Worm (Caenorhabditis elegans) whole organism, L1 larva: ENCODE measurements around the gene Y75B8A.8.

ENCODE experiments used
- C34B4.2 ChIP-seq: sonication (generic microtip); optimal IDR thresholded peaks from 2 replicates; lab custom pipeline; 2017; ENCODE audit warnings: mild to moderate bottlenecking, missing genetic modification characterization, missing compliant biosample characterization
- F16B12.6 ChIP-seq: fragments of 150-350 bp; optimal IDR thresholded peaks from 2 replicates; lab custom pipeline; 2014; ENCODE audit warnings: missing biosample characterization, missing genetic modification characterization
- Y116A8C.19 ChIP-seq: sonication (generic microtip); optimal IDR thresholded peaks from 2 replicates; lab custom pipeline; 2016; ENCODE audit warnings: missing compliant biosample characterization, missing genetic modification characterization, borderline replicate concordance
- aly-2 ChIP-seq: fragments of 150-350 bp; optimal IDR thresholded peaks from 2 replicates; lab custom pipeline; 2014; ENCODE audit warnings: missing biosample characterization, missing genetic modification characterization
- blmp-1 ChIP-seq: fragments of 150-350 bp; optimal IDR thresholded peaks from 2 replicates; lab custom pipeline; 2014; ENCODE audit warnings: missing biosample characterization, missing genetic modification characterization
- ceh-8 ChIP-seq: fragments of 200-800 bp; sonication (Bioruptor generic); optimal IDR thresholded peaks from 2 replicates; lab custom pipeline; 2018; ENCODE audit warnings: mild to moderate bottlenecking, missing genetic modification characterization, moderate library complexity, missing compliant biosample characterization
- ceh-90 ChIP-seq: sonication (generic microtip); optimal IDR thresholded peaks from 2 replicates; lab custom pipeline; 2016; ENCODE audit warnings: missing genetic modification characterization, missing compliant biosample characterization
- ces-1 ChIP-seq: fragments of 150-350 bp; optimal IDR thresholded peaks from 2 replicates; lab custom pipeline; 2014; ENCODE audit warnings: missing biosample characterization, missing genetic modification reagents, missing genetic modification characterization
- dpl-1 ChIP-seq, 3 experiments: fragments of 150-350 bp in 2 of 3; sonication (generic microtip) in 1 of 3; optimal IDR thresholded peaks; 2 replicates each; lab custom pipeline; 2014 to 2017; ENCODE audit warnings: missing biosample characterization in 3 of 3, missing genetic modification characterization in 3 of 3, missing genetic modification reagents in 3 of 3
- efl-1 ChIP-seq, 4 experiments: fragments of 150-350 bp; optimal IDR thresholded peaks in 3 of 4; peaks in 1 of 4; 1 replicate in 1 of 4; 2 replicates in 3 of 4; lab custom pipeline; 2014; ENCODE audit warnings: missing biosample characterization in 2 of 4, missing genetic modification characterization in 2 of 4, missing genetic modification reagents in 2 of 4
- egl-13 ChIP-seq: sonication (generic microtip); optimal IDR thresholded peaks from 2 replicates; lab custom pipeline; 2016; ENCODE audit warnings: missing genotype, missing genetic modification reagents, missing genetic modification characterization, missing compliant biosample characterization
- elt-2 ChIP-seq: sonication (generic microtip); optimal IDR thresholded peaks from 2 replicates; lab custom pipeline; 2016; ENCODE audit warnings: missing genetic modification characterization, mild to moderate bottlenecking, inconsistent platforms, missing compliant biosample characterization, missing genetic modification reagents
- elt-3 ChIP-seq, 6 experiments: fragments of 150-350 bp in 1 of 6; sonication (generic microtip); optimal IDR thresholded peaks; 2 replicates each; lab custom pipeline; 2017 to 2018; ENCODE audit warnings: missing biosample characterization in 6 of 6, missing genetic modification characterization in 6 of 6, inconsistent platforms in 1 of 6
- ets-5 ChIP-seq: fragments of 200-800 bp; sonication (Bioruptor generic); IDR thresholded peaks from 2 replicates; pipeline ENCODE4 v1.3.6; 2022; ENCODE audit warnings: missing genetic modification characterization, missing compliant biosample characterization
- fkh-4 ChIP-seq: sonication (generic microtip); optimal IDR thresholded peaks from 2 replicates; lab custom pipeline; 2016; ENCODE audit warnings: missing compliant biosample characterization, missing genetic modification characterization, borderline replicate concordance
- fkh-8 ChIP-seq: sonication (generic microtip); optimal IDR thresholded peaks from 2 replicates; lab custom pipeline; 2016; ENCODE audit warnings: mild to moderate bottlenecking, missing genetic modification characterization, missing compliant biosample characterization
- hlh-17 ChIP-seq: fragments of 200-800 bp; sonication (Bioruptor generic); optimal IDR thresholded peaks from 2 replicates; lab custom pipeline; 2018; ENCODE audit warnings: missing genetic modification characterization, mild to moderate bottlenecking, missing compliant biosample characterization, moderate library complexity, borderline replicate concordance
- hlh-4 ChIP-seq: sonication (generic microtip); optimal IDR thresholded peaks from 2 replicates; lab custom pipeline; 2016; ENCODE audit warnings: mild to moderate bottlenecking, missing genetic modification characterization, missing compliant biosample characterization
- irx-1 ChIP-seq: sonication (generic microtip); optimal IDR thresholded peaks from 2 replicates; lab custom pipeline; 2016; ENCODE audit warnings: missing genetic modification characterization, missing compliant biosample characterization
- jun-1 ChIP-seq: fragments of 150-350 bp; optimal IDR thresholded peaks from 2 replicates; lab custom pipeline; 2014; ENCODE audit warnings: missing biosample characterization, missing genetic modification reagents, missing genetic modification characterization
- lin-35 ChIP-seq, 2 experiments: fragments of 150-350 bp; optimal IDR thresholded peaks; 2 replicates each; lab custom pipeline; 2014; ENCODE audit warnings: missing biosample characterization in 2 of 2, missing genetic modification characterization in 2 of 2, missing genetic modification reagents in 2 of 2
- lin-39 ChIP-seq: fragments of 150-350 bp; optimal IDR thresholded peaks from 2 replicates; lab custom pipeline; 2014; ENCODE audit warnings: missing biosample characterization, missing genetic modification reagents, missing genetic modification characterization
- mdl-1 ChIP-seq, 2 experiments: fragments of 150-350 bp; optimal IDR thresholded peaks; 2 replicates each; lab custom pipeline; 2014 to 2017; ENCODE audit warnings: missing biosample characterization in 2 of 2, missing genetic modification characterization in 2 of 2, inconsistent platforms in 1 of 2
- mef-2 ChIP-seq: fragments of 150-350 bp; optimal IDR thresholded peaks from 2 replicates; lab custom pipeline; 2014; ENCODE audit warnings: missing biosample characterization, missing genetic modification characterization
- mep-1 ChIP-seq: fragments of 150-350 bp; optimal IDR thresholded peaks from 2 replicates; lab custom pipeline; 2014; ENCODE audit warnings: missing biosample characterization, missing genetic modification characterization
- nhr-19 ChIP-seq: fragments of 200-800 bp; sonication (Bioruptor generic); conservative IDR thresholded peaks from 2 replicates; pipeline ENCODE4 v1.3.6; 2022; ENCODE audit warnings: missing genetic modification characterization, missing compliant biosample characterization
- nhr-237 ChIP-seq: fragments of 150-350 bp; optimal IDR thresholded peaks from 2 replicates; lab custom pipeline; 2014; ENCODE audit warnings: missing biosample characterization, missing genetic modification characterization
- nhr-28 ChIP-seq: fragments of 150-350 bp; optimal IDR thresholded peaks from 2 replicates; lab custom pipeline; 2014; ENCODE audit warnings: missing biosample characterization, missing genetic modification characterization
- nhr-76 ChIP-seq: sonication (generic microtip); optimal IDR thresholded peaks from 2 replicates; lab custom pipeline; 2017; ENCODE audit warnings: missing biosample characterization, missing genetic modification characterization
- nhr-77 ChIP-seq: fragments of 150-350 bp; optimal IDR thresholded peaks from 2 replicates; lab custom pipeline; 2014; ENCODE audit warnings: missing biosample characterization, missing genetic modification characterization
- nhr-85 ChIP-seq: sonication (generic microtip); peaks from one replicate; lab custom pipeline; 2016; ENCODE audit warnings: missing genetic modification characterization, inconsistent platforms, missing compliant biosample characterization
- nhr-90 ChIP-seq: sonication (generic microtip); optimal IDR thresholded peaks from 2 replicates; lab custom pipeline; 2016; ENCODE audit warnings: mild to moderate bottlenecking, missing genetic modification characterization, missing compliant biosample characterization; ENCODE audit not compliant: poor library complexity
- pqm-1 ChIP-seq: sonication (generic microtip); optimal IDR thresholded peaks from 3 replicates; lab custom pipeline; 2017; ENCODE audit warnings: missing biosample characterization, missing genetic modification characterization
- rnt-1 ChIP-seq: sonication (generic microtip); optimal IDR thresholded peaks from 2 replicates; lab custom pipeline; 2016; ENCODE audit warnings: mild to moderate bottlenecking, missing genetic modification characterization, moderate library complexity, missing compliant biosample characterization
- skn-1 ChIP-seq: fragments of 150-350 bp; optimal IDR thresholded peaks from 2 replicates; lab custom pipeline; 2014; ENCODE audit warnings: missing biosample characterization, missing genetic modification characterization
- snpc-4 ChIP-seq: fragments of 150-350 bp; optimal IDR thresholded peaks from 2 replicates; lab custom pipeline; 2014; ENCODE audit warnings: missing biosample characterization, missing genetic modification characterization
- snu-23 ChIP-seq: sonication (generic microtip); optimal IDR thresholded peaks from 2 replicates; lab custom pipeline; 2016; ENCODE audit warnings: missing genetic modification characterization, missing compliant biosample characterization
- sup-37 ChIP-seq: fragments of 200-800 bp; sonication (Bioruptor generic); optimal IDR thresholded peaks from 2 replicates; lab custom pipeline; 2018; ENCODE audit warnings: mild to moderate bottlenecking, missing genetic modification characterization, missing compliant biosample characterization
- tlp-1 ChIP-seq: fragments of 150-350 bp; optimal IDR thresholded peaks from 2 replicates; lab custom pipeline; 2014; ENCODE audit warnings: missing biosample characterization, missing genetic modification characterization
- unc-130 ChIP-seq: fragments of 150-350 bp; optimal IDR thresholded peaks from 2 replicates; lab custom pipeline; 2017; ENCODE audit warnings: missing biosample characterization, missing genetic modification characterization, inconsistent platforms
- unc-30 ChIP-seq: sonication (generic microtip); optimal IDR thresholded peaks from 2 replicates; lab custom pipeline; 2017; ENCODE audit warnings: missing biosample characterization, missing genetic modification characterization
- vab-15 ChIP-seq: sonication (generic microtip); optimal IDR thresholded peaks from 2 replicates; lab custom pipeline; 2017; ENCODE audit warnings: missing genotype, mild to moderate bottlenecking, missing genetic modification characterization, missing compliant biosample characterization
- xbp-1 ChIP-seq: sonication (generic microtip); optimal IDR thresholded peaks from 2 replicates; lab custom pipeline; 2016; ENCODE audit warnings: missing genetic modification characterization, missing compliant biosample characterization
- zag-1 ChIP-seq: fragments of 150-350 bp; optimal IDR thresholded peaks from 2 replicates; lab custom pipeline; 2014; ENCODE audit warnings: missing biosample characterization, missing genetic modification characterization
- ztf-11 ChIP-seq, 2 experiments: sonication (generic microtip); optimal IDR thresholded peaks; 2 replicates each; lab custom pipeline; 2016 to 2017; ENCODE audit warnings: missing genetic modification characterization in 2 of 2, missing biosample characterization in 1 of 2, missing compliant biosample characterization in 1 of 2
- ztf-4 ChIP-seq: fragments of 150-350 bp; optimal IDR thresholded peaks from 2 replicates; lab custom pipeline; 2014; ENCODE audit warnings: missing biosample characterization, missing genetic modification characterization

Gene Y75B8A.8

ce11 chrIII:12207574-12207973, 47.0 kb downstream of the Y75B8A.8 start:
- TF ChIP-seq efl-1 (optimal IDR thresholded peaks at IDR 0.05; lab: Kevin White, UChicago) (no peak), efl-1 (GFP tag; optimal IDR thresholded peaks at IDR 0.05 in 1 of 2; lab: Kevin White, UChicago) (no peak), nhr-237 (tag; lab: Kevin White, UChicago) (no peak), lin-39 (tag; lab: Kevin White, UChicago) (no peak), snu-23 (no peak), nhr-28 (tag; lab: Kevin White, UChicago) (no peak), elt-2 (tag; lab: Kevin White, UChicago) (no peak), nhr-76 (tag; lab: Kevin White, UChicago) (no peak), nhr-77 (tag; lab: Kevin White, UChicago) (no peak), fkh-8 (tag; lab: Kevin White, UChicago) (no peak), nhr-85 (tag; lab: Kevin White, UChicago) (no peak), jun-1 (tag; lab: Kevin White, UChicago) (no peak), unc-30 (no peak), lin-35 (GFP tag; optimal IDR thresholded peaks at IDR 0.05; lab: Kevin White, UChicago) (no peak), tlp-1 (no peak), fkh-4 (tag; lab: Kevin White, UChicago) (no peak), unc-130 (no peak), ceh-8 (GFP tag; lab: Kevin White, UChicago) (no peak), ceh-90 (no peak), sup-37 (no peak), blmp-1 (no peak)

ce11 chrIII:12215596-12215995, 55.0 kb downstream of the Y75B8A.8 start, which contains the start of gene Y75B8A.13:
TSS of gene Y75B8A.13 (minus strand) at chrIII:12215696.
- no peak for TF ChIP-seq hlh-4 (tag; lab: Kevin White, UChicago)
- TF ChIP-seq zag-1 (tag; lab: Kevin White, UChicago): no peak
- no peak for TF ChIP-seq ceh-8 (GFP tag; lab: Kevin White, UChicago)
- no peak for TF ChIP-seq mef-2 (tag; lab: Kevin White, UChicago)
- no peak for TF ChIP-seq sup-37
- no peak for TF ChIP-seq nhr-90 (tag; lab: Kevin White, UChicago)
- TF ChIP-seq snpc-4 (tag; lab: Kevin White, UChicago): no peak
- TF ChIP-seq mep-1 (tag; lab: Kevin White, UChicago): no peak
- no peak for TF ChIP-seq ets-5 (GFP tag; lab: Robert Waterston, UW)
- TF ChIP-seq lin-35 (GFP tag; optimal IDR thresholded peaks at IDR 0.05; lab: Kevin White, UChicago): no peak
- TF ChIP-seq elt-3 (tag; optimal IDR thresholded peaks at IDR 0.05; lab: Kevin White, UChicago): no peak
- no peak for TF ChIP-seq pqm-1 (tag; lab: Kevin White, UChicago)
- no peak for TF ChIP-seq snu-23
- no peak for TF ChIP-seq dpl-1 (GFP tag; optimal IDR thresholded peaks at IDR 0.05; lab: Kevin White, UChicago)

- TF ChIP-seq egl-13 (tag; lab: Kevin White, UChicago) (no peak), efl-1 (optimal IDR thresholded peaks at IDR 0.05; lab: Kevin White, UChicago) (no peak), efl-1 (GFP tag; optimal IDR thresholded peaks at IDR 0.05 in 1 of 2; lab: Kevin White, UChicago) (peak in 1 of 2 experiments; percentile 53), ztf-4 (tag; lab: Kevin White, UChicago) (no peak)
- TF ChIP-seq, all 84 proteins: peak for 1
These were observed 57.5 kb downstream of the Y75B8A.8 start for ce11 chrIII:12218078-12218477.

ce11 chrIII:12218633-12219097, 58.1 kb downstream of the Y75B8A.8 start, which contains the start of the genes gex-4 and gphr-1:
TSS of gene gex-4 (minus strand) at chrIII:12218634.
TSS of gene gphr-1 (plus strand) at chrIII:12219047.
- TF ChIP-seq sup-37 (no peak), lin-39 (tag; lab: Kevin White, UChicago) (no peak), jun-1 (tag; lab: Kevin White, UChicago) (no peak), elt-3 (tag; optimal IDR thresholded peaks at IDR 0.05; lab: Kevin White, UChicago) (peak in 1 of 6 experiments; percentile 36), F16B12.6 (peak; percentile 25), skn-1 (tag; lab: Kevin White, UChicago) (peak; percentile 38), vab-15 (tag; lab: Kevin White, UChicago) (no peak), ceh-90 (peak; percentile 58), C34B4.2 (no peak), nhr-19 (peak; percentile 38), elt-2 (tag; lab: Kevin White, UChicago) (no peak), rnt-1 (tag; lab: Kevin White, UChicago) (no peak), efl-1 (optimal IDR thresholded peaks at IDR 0.05; lab: Kevin White, UChicago) (peak; percentile 48 to 60), efl-1 (GFP tag; optimal IDR thresholded peaks at IDR 0.05 in 1 of 2; lab: Kevin White, UChicago) (peak; percentile 67 to 96), irx-1 (no peak), aly-2 (tag; lab: Kevin White, UChicago) (no peak), ztf-11 (tag; optimal IDR thresholded peaks at IDR 0.05; lab: Kevin White, UChicago) (peak in 1 of 2 experiments; percentile 49), xbp-1 (tag; lab: Kevin White, UChicago) (peak; percentile 63), ceh-8 (GFP tag; lab: Kevin White, UChicago) (no peak), mdl-1 (tag; optimal IDR thresholded peaks at IDR 0.05; lab: Kevin White, UChicago) (no peak), ces-1 (no peak), Y116A8C.19 (tag; lab: Kevin White, UChicago) (no peak), hlh-17 (no peak)
